Worm (Caenorhabditis elegans): ENCODE data around the gene K01A2.4.

ce11 chrII:257519-257918 is 49.7 kb upstream of the K01A2.4 start, which contains the start of gene cat-2:
- TF ChIP-seq dao-5 (tag; optimal IDR thresholded peaks at IDR 0.05) (no peak), W03F9.2 (tag; optimal IDR thresholded peaks at IDR 0.05) (no peak), him-1 (tag; optimal IDR thresholded peaks at IDR 0.05) (no peak)
